Fruit fly (Drosophila melanogaster) S2 (cell line): ENCODE measurements around the gene grk.

Experiments
- CG8478 ChIP-seq: fragments of >200 bp; optimal IDR thresholded peaks from 2 replicates; lab custom pipeline; 2018
- CTCF ChIP-seq, 2 experiments: fragments of >200 bp; optimal IDR thresholded peaks; 2 replicates each; lab custom pipeline; 2018

Gene grk

dm6 chr2L:8420259-8420930 lies 13.0 kb downstream of the grk start:
- TF ChIP-seq CG8478, result no peak
- no peak for TF ChIP-seq CTCF (optimal IDR thresholded peaks at IDR 0.05; lab: Kevin White, UChicago)

DNA sequence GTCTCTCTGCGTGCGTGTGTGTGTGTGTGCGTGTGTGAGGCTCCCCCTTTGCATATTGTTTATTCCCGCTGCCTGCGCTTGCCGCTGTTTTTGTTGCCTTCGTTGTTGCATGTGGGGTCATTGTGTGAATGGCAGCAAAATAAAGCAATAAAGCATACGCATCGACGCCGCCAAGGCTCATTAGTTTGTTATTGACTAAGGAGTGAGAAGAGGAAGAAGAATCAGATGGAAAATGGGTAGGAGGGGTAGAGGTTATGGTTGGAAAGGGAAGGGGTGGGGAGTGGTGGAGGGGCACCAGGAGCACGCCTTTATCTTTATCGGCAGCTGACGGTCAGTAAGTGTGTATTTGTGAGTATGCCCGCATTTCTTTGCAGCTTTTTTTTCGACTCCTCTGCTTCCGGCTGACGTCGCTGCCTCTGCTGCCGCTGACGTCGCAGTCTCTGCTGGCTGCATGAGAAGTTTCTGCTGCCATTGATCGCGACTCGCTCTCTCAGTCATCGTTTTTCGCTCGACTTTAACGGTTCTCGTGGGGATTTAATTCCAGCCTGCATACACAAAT lies 13.9 kb downstream of the grk start:
- no peak for TF ChIP-seq CG8478
- TF ChIP-seq CTCF (optimal IDR thresholded peaks at IDR 0.05; lab: Kevin White, UChicago), result no peak

- TF ChIP-seq CG8478, result peak; percentile 23
- TF ChIP-seq CTCF (optimal IDR thresholded peaks at IDR 0.05; lab: Kevin White, UChicago), result no peak
These were observed 15.1 kb downstream of the grk start for dm6 chr2L:8418113-8418885.

- no peak for TF ChIP-seq CTCF (optimal IDR thresholded peaks at IDR 0.05; lab: Kevin White, UChicago)
These were observed 15.8 kb downstream of the grk start for dm6 chr2L:8417562-8417961.

dm6 chr2L:8416350-8417046 lies 16.9 kb downstream of the grk start:
- TF ChIP-seq CTCF (optimal IDR thresholded peaks at IDR 0.05; lab: Kevin White, UChicago), result no peak

DNA sequence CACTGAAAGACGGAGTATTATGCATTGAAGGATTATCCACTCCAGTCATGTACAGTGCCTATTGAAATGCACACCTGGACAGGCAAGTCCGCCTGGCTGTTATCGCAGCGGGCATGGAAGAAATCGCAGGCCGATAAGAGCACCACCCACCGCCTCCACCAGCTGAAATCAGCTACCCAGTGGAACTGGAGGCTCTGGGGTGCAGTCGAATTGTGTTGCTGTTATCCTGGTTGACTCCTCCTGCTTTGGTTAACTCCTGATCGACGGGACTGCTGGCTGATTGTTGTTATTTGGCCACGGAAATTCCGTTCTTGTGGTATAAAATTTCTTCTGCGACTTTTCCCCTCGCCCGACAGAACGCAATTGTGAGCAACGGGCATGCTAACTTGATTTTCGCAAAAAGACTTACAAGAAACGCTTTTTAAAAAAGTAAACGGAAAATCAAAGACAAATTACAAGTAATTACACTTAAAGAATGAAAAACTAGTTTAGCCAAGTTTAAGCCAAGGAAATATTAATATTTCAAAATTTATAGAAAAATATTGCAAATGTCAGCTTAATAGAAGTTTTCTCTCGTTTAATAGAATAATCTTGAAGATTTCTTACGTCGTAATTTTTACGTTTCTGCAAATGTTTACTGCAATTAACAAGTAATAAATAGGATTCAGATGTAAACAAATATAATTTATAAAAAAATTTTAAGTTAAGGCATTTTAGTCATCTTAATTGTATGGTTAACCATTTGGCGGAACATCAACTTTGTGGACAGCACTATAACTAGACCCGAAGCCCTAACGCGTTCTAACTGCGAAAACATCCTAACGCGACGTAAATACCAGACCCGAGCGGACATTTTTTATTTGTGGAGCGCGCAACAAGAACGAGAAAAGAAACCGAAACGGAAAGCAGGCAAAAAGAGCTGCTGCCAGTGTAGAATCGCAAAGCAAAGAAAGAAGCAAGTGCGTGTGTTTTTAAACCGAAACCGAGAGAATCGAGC lies 18.2 kb downstream of the grk start, which contains the start of the genes CG13398 and Akap200:
TSS of gene CG13398 (minus strand) at position 370 of the 997 bp plus-strand sequence.
TSS of gene Akap200 (plus strand) at position 804 of the 997 bp plus-strand sequence.
- no peak for TF ChIP-seq CG8478
- TF ChIP-seq CTCF (optimal IDR thresholded peaks at IDR 0.05; lab: Kevin White, UChicago), result no peak

dm6 chr2L:8411530-8411929 lies 21.9 kb downstream of the grk start, which contains the start of gene Naglu:
Gene Naglu (minus strand): TSS chr2L:8411868.
- TF ChIP-seq CG8478 (no peak), CTCF (optimal IDR thresholded peaks at IDR 0.05; lab: Kevin White, UChicago) (no peak)

dm6 chr2L:8403286-8404270 lies 29.8 kb downstream of the grk start, which contains the start of gene emb:
Gene emb (plus strand): TSS chr2L:8403573.
- TF ChIP-seq CG8478, result no peak
- peak; percentile 8 to 46 for TF ChIP-seq CTCF (optimal IDR thresholded peaks at IDR 0.05; lab: Kevin White, UChicago)

- no peak for TF ChIP-seq CG8478
These were observed 30.5 kb downstream of the grk start, which contains the start of gene fy for dm6 chr2L:8402928-8403285. Gene fy (minus strand): TSS chr2L:8403280.

dm6 chr2L:8399863-8400598 lies 33.4 kb downstream of the grk start, which contains the start of gene CG31898:
Gene CG31898 (plus strand): TSS chr2L:8400421.
- TF ChIP-seq CTCF (optimal IDR thresholded peaks at IDR 0.05; lab: Kevin White, UChicago), result no peak
- no peak for TF ChIP-seq CG8478

dm6 chr2L:8398721-8399120 lies 34.7 kb downstream of the grk start, which contains the start of gene CG13386:
Gene CG13386 (plus strand): TSS chr2L:8399021.
- TF ChIP-seq CG8478 (no peak), CTCF (optimal IDR thresholded peaks at IDR 0.05; lab: Kevin White, UChicago) (no peak)

DNA sequence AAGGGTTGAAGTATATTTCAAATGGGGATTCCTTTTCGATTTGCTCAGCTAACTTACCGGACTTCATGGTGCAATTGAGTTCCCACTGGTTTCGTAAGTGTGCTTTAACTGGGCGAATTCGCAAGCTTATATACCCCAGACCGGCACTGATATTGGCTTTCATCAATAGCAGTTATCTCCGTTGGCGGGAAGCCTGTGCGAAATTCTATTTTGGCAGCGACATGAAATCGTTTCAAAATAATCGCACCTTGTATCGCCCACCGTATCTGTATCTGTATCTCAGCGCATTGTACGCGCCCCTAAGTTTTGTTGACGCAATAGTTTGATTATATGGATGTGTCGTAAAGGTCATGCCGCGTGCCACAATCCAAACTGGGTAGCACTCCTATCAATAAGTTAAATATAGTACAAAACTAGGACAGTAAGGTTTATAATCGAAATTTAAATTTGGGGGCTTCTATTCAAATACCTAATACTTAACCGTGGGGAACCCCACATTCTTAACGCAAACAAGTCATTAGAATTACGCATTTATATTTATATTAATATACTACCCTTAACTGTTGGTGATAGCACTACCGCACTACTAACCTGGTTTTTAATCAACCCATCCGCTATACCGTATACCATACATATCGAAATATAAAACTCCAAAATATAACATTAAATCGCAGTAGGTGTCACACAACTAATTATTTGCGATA lies 37.2 kb downstream of the grk start, which contains the start of the genes Peritrophin-15a and CG13385:
TSS of gene Peritrophin-15a (minus strand) at position 101 of the 704 bp plus-strand sequence.
TSS of gene CG13385 (plus strand) at position 654 of the 704 bp plus-strand sequence.
- no peak for TF ChIP-seq CG8478
- TF ChIP-seq CTCF (optimal IDR thresholded peaks at IDR 0.05; lab: Kevin White, UChicago), result no peak
